Worm (Caenorhabditis elegans) whole organism, L1 larva: ENCODE measurements around the gene F42A10.7.

Experiments used
- jun-1 ChIP-seq: fragments of 150-350 bp; optimal IDR thresholded peaks from 2 replicates; lab custom pipeline; 2014; ENCODE audit warnings: missing biosample characterization, missing genetic modification reagents, missing genetic modification characterization
- lir-3 ChIP-seq: sonication (generic microtip); optimal IDR thresholded peaks from 2 replicates; lab custom pipeline; 2016; ENCODE audit warnings: mild to moderate bottlenecking, missing genetic modification characterization, moderate library complexity, missing compliant biosample characterization; ENCODE audit not compliant: poor library complexity
- nhr-12 ChIP-seq: sonication (generic microtip); optimal IDR thresholded peaks from 2 replicates; lab custom pipeline; 2017; ENCODE audit warnings: missing biosample characterization, missing genetic modification characterization

ce11 chrIII:6154586-6154985 is 23.9 kb downstream of the F42A10.7 start:
- TF ChIP-seq nhr-12 (tag; lab: Kevin White, UChicago) (no peak), lir-3 (tag; lab: Kevin White, UChicago) (no peak), jun-1 (tag; lab: Kevin White, UChicago) (no peak)
